Worm (Caenorhabditis elegans) whole organism, mixed stage, embryonic: Measurements from ENCODE around the gene pbo-1.

Source experiments
- bed-3 ChIP-seq: fragments of 200-800 bp; sonication (Bioruptor generic); optimal IDR thresholded peaks from 3 replicates; lab custom pipeline; 2018; ENCODE audit warnings: mild to moderate bottlenecking, missing genetic modification characterization, moderate library complexity, missing compliant biosample characterization
- ceh-39 ChIP-seq: fragments of 150-350 bp; optimal IDR thresholded peaks from 2 replicates; lab custom pipeline; 2014; ENCODE audit warnings: missing biosample characterization, missing genetic modification characterization
- elt-1 ChIP-seq: sonication (generic microtip); optimal IDR thresholded peaks from 2 replicates; lab custom pipeline; 2017; ENCODE audit warnings: missing genetic modification characterization, mild to moderate bottlenecking, missing compliant biosample characterization, antibody characterized with exemption, moderate library complexity, borderline replicate concordance; ENCODE audit not compliant: insufficient read depth
- flh-1 ChIP-seq: fragments of 200-800 bp; sonication (Bioruptor generic); optimal IDR thresholded peaks from 2 replicates; lab custom pipeline; 2018; ENCODE audit warnings: mild to moderate bottlenecking, missing genetic modification characterization, moderate library complexity, missing compliant biosample characterization
- nhr-237 ChIP-seq: fragments of 150-350 bp; optimal IDR thresholded peaks from 2 replicates; lab custom pipeline; 2014; ENCODE audit warnings: missing biosample characterization, missing genetic modification characterization
- snpc-4 ChIP-seq: fragments of 150-350 bp; optimal IDR thresholded peaks from 2 replicates; lab custom pipeline; 2014; ENCODE audit warnings: missing biosample characterization, missing genetic modification characterization
- unc-39 ChIP-seq: fragments of 150-350 bp; optimal IDR thresholded peaks from 2 replicates; lab custom pipeline; 2014; ENCODE audit warnings: missing biosample characterization, missing genetic modification characterization
- unc-62 ChIP-seq: fragments of 150-350 bp; optimal IDR thresholded peaks from 2 replicates; lab custom pipeline; 2014; ENCODE audit warnings: missing biosample characterization, missing genetic modification reagents, missing genetic modification characterization

ce11 chrIII:2716514-2716913 lies 30.3 kb upstream of the pbo-1 start, which contains the start of gene tmem-132:
- no peak for TF ChIP-seq flh-1 (GFP tag; lab: Kevin White, UChicago)
- TF ChIP-seq nhr-237 (tag; lab: Kevin White, UChicago), result no peak
- TF ChIP-seq unc-62, result no peak
- no peak for TF ChIP-seq snpc-4 (tag; lab: Kevin White, UChicago)
- no peak for TF ChIP-seq bed-3
- no peak for TF ChIP-seq unc-39 (tag; lab: Kevin White, UChicago)
- TF ChIP-seq ceh-39, result no peak
- TF ChIP-seq elt-1 (tag; lab: Kevin White, UChicago), result no peak
